Fruit fly (Drosophila melanogaster) whole organism, pupa: ENCODE measurements around the gene CG31787.

ENCODE experiments used
- CG10348 ChIP-seq: fragments of 200-800 bp; sonication (Bioruptor generic); IDR thresholded peaks from 2 replicates; pipeline ENCODE4 v1.3.6; 2022; ENCODE audit warnings: missing biosample characterization, missing genetic modification characterization
- CG13204 ChIP-seq: fragments of 200-800 bp; sonication (Bioruptor generic); optimal IDR thresholded peaks from 2 replicates; lab custom pipeline; 2018; ENCODE audit warnings: missing biosample characterization, mild to moderate bottlenecking, missing genetic modification characterization, moderate library complexity
- CG14655 ChIP-seq: fragments of 200-800 bp; sonication (Bioruptor generic); optimal IDR thresholded peaks from 3 replicates; lab custom pipeline; 2017; ENCODE audit warnings: mild to moderate bottlenecking, missing biosample characterization, missing genetic modification reagents, missing genetic modification characterization
- CG15710 ChIP-seq: fragments of 200-800 bp; sonication (Bioruptor generic); optimal IDR thresholded peaks from 2 replicates; lab custom pipeline; 2018; ENCODE audit warnings: missing biosample characterization, mild to moderate bottlenecking, missing genetic modification characterization, moderate library complexity
- CG17806 ChIP-seq: fragments of 200-800 bp; sonication (Bioruptor generic); optimal IDR thresholded peaks from 2 replicates; lab custom pipeline; 2018; ENCODE audit warnings: missing biosample characterization, mild to moderate bottlenecking, missing genetic modification characterization, moderate library complexity
- CG32121 ChIP-seq: fragments of 200-800 bp; sonication (Bioruptor generic); IDR thresholded peaks from 2 replicates; pipeline ENCODE4 v1.3.6; 2022; ENCODE audit warnings: missing biosample characterization, missing genetic modification characterization
- CG4496 ChIP-seq: fragments of 200-800 bp; sonication (Bioruptor generic); IDR thresholded peaks from 3 replicates; pipeline ENCODE4 v1.3.6; 2022; ENCODE audit warnings: missing biosample characterization, missing genetic modification characterization
- CG8159 ChIP-seq: fragments of 200-800 bp; sonication (Bioruptor generic); optimal IDR thresholded peaks from 3 replicates; lab custom pipeline; 2018; ENCODE audit warnings: missing biosample characterization, mild to moderate bottlenecking, missing genetic modification characterization, moderate library complexity
- CG8301 ChIP-seq: fragments of 200-800 bp; sonication (Bioruptor generic); optimal IDR thresholded peaks from 2 replicates; lab custom pipeline; 2018; ENCODE audit warnings: missing biosample characterization, mild to moderate bottlenecking, missing genetic modification characterization
- CG9948 ChIP-seq: fragments of 200-800 bp; sonication (Bioruptor generic); optimal IDR thresholded peaks from 2 replicates; lab custom pipeline; 2018; ENCODE audit warnings: missing biosample characterization, mild to moderate bottlenecking, missing genetic modification characterization, moderate library complexity
- EcR ChIP-seq: fragments of 200-800 bp; sonication (Bioruptor generic); optimal IDR thresholded peaks from 3 replicates; lab custom pipeline; 2019; ENCODE audit warnings: missing biosample characterization, missing genetic modification characterization, mild to moderate bottlenecking, moderate library complexity, missing genetic modification reagents
- Ets98B ChIP-seq: fragments of 200-800 bp; sonication (Bioruptor generic); IDR thresholded peaks from 2 replicates; pipeline ENCODE4 v1.3.6; 2022; ENCODE audit warnings: missing biosample characterization, missing genetic modification characterization
- Snoo ChIP-seq: fragments of 200-800 bp; sonication (Bioruptor generic); optimal IDR thresholded peaks from 3 replicates; lab custom pipeline; 2017; ENCODE audit warnings: missing biosample characterization, mild to moderate bottlenecking, missing genetic modification characterization, inconsistent platforms
- gl ChIP-seq: fragments of 200-800 bp; sonication (Bioruptor generic); optimal IDR thresholded peaks from 2 replicates; lab custom pipeline; 2018; ENCODE audit warnings: missing biosample characterization, mild to moderate bottlenecking, missing genetic modification characterization

- peak; percentile 54 for TF ChIP-seq CG9948
- TF ChIP-seq EcR (GFP tag; lab: Kevin White, UChicago): no peak
- no peak for TF ChIP-seq Snoo
- TF ChIP-seq CG15710: peak; percentile 48
- no peak for TF ChIP-seq CG4496 (GFP tag; lab: Robert Waterston, UW)
- no peak for TF ChIP-seq CG10348
- no peak for TF ChIP-seq gl
- peak; percentile 60 for TF ChIP-seq CG14655 (GFP tag; lab: Kevin White, UChicago)
- no peak for TF ChIP-seq CG32121
- no peak for TF ChIP-seq CG13204
- no peak for TF ChIP-seq Ets98B
- peak; percentile 60 for TF ChIP-seq CG8159 (tag; lab: Kevin White, UChicago)
- TF ChIP-seq CG17806 (tag; lab: Kevin White, UChicago): peak; percentile 39
- TF ChIP-seq CG8301: no peak
These were observed 19.7 kb upstream of the CG31787 start for dm6 chr2L:18305057-18305829.
